Fruit fly (Drosophila melanogaster): ENCODE measurements around the gene CG6870.

The CG6870 gene

dm6 chr2L:17564682-17565081, 27.4 kb downstream of the CG6870 start:
- no peak for TF ChIP-seq Eip75B (GFP tag; optimal IDR thresholded peaks at IDR 0.05)
- TF ChIP-seq ss (GFP tag; optimal IDR thresholded peaks at IDR 0.05): no peak
- TF ChIP-seq dsx (GFP tag; optimal IDR thresholded peaks at IDR 0.05; ENCODE audit: poor library complexity, severe bottlenecking): no peak
- TF ChIP-seq Eip78C (GFP tag): no peak
- no peak for TF ChIP-seq CG6854 (GFP tag; optimal IDR thresholded peaks at IDR 0.05)

dm6 chr2L:17561914-17562313, 30.2 kb downstream of the CG6870 start:
- TF ChIP-seq lz (GFP tag; optimal IDR thresholded peaks at IDR 0.05) (no peak), Sox102F (GFP tag; optimal IDR thresholded peaks at IDR 0.05) (no peak), eg (GFP tag; IDR thresholded peaks at IDR 0.05) (no peak)

- TF ChIP-seq Eip78C (GFP tag) (peak; percentile 3), fkh (GFP tag; optimal IDR thresholded peaks at IDR 0.05) (no peak), Eip75B (GFP tag; optimal IDR thresholded peaks at IDR 0.05) (no peak), Ets21C (GFP tag; optimal IDR thresholded peaks at IDR 0.05) (no peak), CG3032 (tag; optimal IDR thresholded peaks at IDR 0.05) (no peak)
Observed at dm6 chr2L:17560125-17561019, 31.7 kb downstream of the CG6870 start.

DNA sequence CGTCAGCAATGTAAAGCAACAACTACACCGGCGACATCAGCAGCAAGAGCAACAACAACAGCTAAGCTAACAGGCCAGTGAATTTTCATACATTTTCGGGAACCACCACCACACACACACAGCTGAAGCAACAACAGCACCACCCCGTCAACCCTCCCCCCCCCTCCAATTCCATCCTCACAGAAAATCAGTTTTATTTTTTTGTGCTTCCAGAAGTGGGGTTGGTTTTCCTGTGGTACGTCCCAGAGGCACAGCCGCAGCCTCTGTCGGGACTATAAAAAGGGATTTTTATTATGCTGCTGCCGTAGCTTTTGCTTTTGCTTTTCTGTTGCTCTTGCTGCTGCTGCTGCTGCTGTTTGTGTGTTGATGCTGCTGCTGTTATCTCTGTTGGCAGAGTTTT, 32.8 kb downstream of the CG6870 start:
- TF ChIP-seq CG11902 (GFP tag; optimal IDR thresholded peaks at IDR 0.05): no peak
- TF ChIP-seq CG4318 (GFP tag; optimal IDR thresholded peaks at IDR 0.05): no peak
- TF ChIP-seq Hr4 (GFP tag; optimal IDR thresholded peaks at IDR 0.05): no peak
- no peak for TF ChIP-seq lz (GFP tag; optimal IDR thresholded peaks at IDR 0.05)
- TF ChIP-seq Lpt (GFP tag; optimal IDR thresholded peaks at IDR 0.05): no peak
- TF ChIP-seq pdm3 (GFP tag; optimal IDR thresholded peaks at IDR 0.05): no peak
- no peak for TF ChIP-seq Ets21C (GFP tag; optimal IDR thresholded peaks at IDR 0.05)

dm6 chr2L:17558111-17558773, 33.9 kb downstream of the CG6870 start:
- TF ChIP-seq CG11762 (GFP tag; optimal IDR thresholded peaks at IDR 0.05; ENCODE audit: insufficient read depth) (no peak), CG10631 (GFP tag; optimal IDR thresholded peaks at IDR 0.05) (peak; percentile 20), CG3032 (tag; optimal IDR thresholded peaks at IDR 0.05) (no peak), Blimp-1 (GFP tag; optimal IDR thresholded peaks at IDR 0.05) (no peak), fd59A (GFP tag; optimal IDR thresholded peaks at IDR 0.05) (no peak), CG10669 (GFP tag; optimal IDR thresholded peaks at IDR 0.05) (peak; percentile 2), CG6792 (GFP tag; optimal IDR thresholded peaks at IDR 0.05) (no peak), Eip78C (GFP tag) (peak; percentile 51), Sox14 (GFP tag; optimal IDR thresholded peaks at IDR 0.05) (no peak), CG8119 (GFP tag; IDR thresholded peaks at IDR 0.05) (peak; percentile 48; the same call in 2 of the 3 replicates), OdsH (GFP tag; optimal IDR thresholded peaks at IDR 0.05) (peak; percentile 16), CG8632 (GFP tag; optimal IDR thresholded peaks at IDR 0.05) (peak; percentile 6), CG34406 (GFP tag; optimal IDR thresholded peaks at IDR 0.05) (peak; percentile 15), Ets96B (tag; optimal IDR thresholded peaks at IDR 0.05) (peak; percentile 60), dsx (GFP tag; optimal IDR thresholded peaks at IDR 0.05; ENCODE audit: poor library complexity, severe bottlenecking) (peak; percentile 48), CG16779 (tag; optimal IDR thresholded peaks at IDR 0.05) (no peak), achi (GFP tag; optimal IDR thresholded peaks at IDR 0.05) (peak; percentile 5), ss (GFP tag; optimal IDR thresholded peaks at IDR 0.05) (peak in 1 of 2 experiments; percentile 25), cyc (GFP tag; optimal IDR thresholded peaks at IDR 0.05) (no peak), fd85E (GFP tag; optimal IDR thresholded peaks at IDR 0.05) (no peak), CG3919 (GFP tag; optimal IDR thresholded peaks at IDR 0.05) (no peak), CG32006 (GFP tag; optimal IDR thresholded peaks at IDR 0.05) (peak; percentile 41), CG11902 (GFP tag; optimal IDR thresholded peaks at IDR 0.05) (no peak), pdm3 (GFP tag; optimal IDR thresholded peaks at IDR 0.05) (no peak), svp (GFP tag) (no peak), Hr4 (GFP tag; optimal IDR thresholded peaks at IDR 0.05) (no peak), net (GFP tag; optimal IDR thresholded peaks at IDR 0.05) (no peak)
